Fruit fly (Drosophila melanogaster) whole organism, embryonic: ENCODE measurements around the gene Rich.

Experiments used
- Adf1 ChIP-seq: fragments of 200-800 bp; sonication (Bioruptor generic); IDR thresholded peaks from 2 replicates; pipeline ENCODE4 v1.3.6; 2022; ENCODE audit warnings: missing biosample characterization, missing genetic modification characterization
- Aef1 ChIP-seq: fragments of 200-800 bp; sonication (Bioruptor generic); IDR thresholded peaks from 3 replicates; pipeline ENCODE4 v1.3.6; 2022; ENCODE audit warnings: missing biosample characterization, missing genetic modification characterization
- Blimp-1 ChIP-seq: fragments of 200-800 bp; sonication (Bioruptor generic); optimal IDR thresholded peaks from 3 replicates; lab custom pipeline; 2018; ENCODE audit warnings: missing biosample characterization, missing genetic modification characterization, mild to moderate bottlenecking, moderate library complexity, missing genetic modification reagents
- CG10147 ChIP-seq: fragments of 200-800 bp; sonication (Bioruptor generic); optimal IDR thresholded peaks from 2 replicates; lab custom pipeline; 2019; ENCODE audit warnings: missing biosample characterization, mild to moderate bottlenecking, missing genetic modification characterization, moderate library complexity
- CG12104 ChIP-seq: fragments of 200-800 bp; sonication (Bioruptor generic); optimal IDR thresholded peaks from 3 replicates; lab custom pipeline; 2016; ENCODE audit warnings: missing biosample characterization, missing genetic modification characterization
- CG12236 ChIP-seq: fragments of 200-800 bp; sonication (Bioruptor generic); optimal IDR thresholded peaks from 2 replicates; lab custom pipeline; 2016; ENCODE audit warnings: missing biosample characterization, missing genetic modification characterization
- CG12391 ChIP-seq: fragments of 200-800 bp; sonication (Bioruptor generic); optimal IDR thresholded peaks from 3 replicates; lab custom pipeline; 2018; ENCODE audit warnings: missing biosample characterization, mild to moderate bottlenecking, missing genetic modification characterization, moderate library complexity
- CG12659 ChIP-seq: fragments of 200-800 bp; sonication (Bioruptor generic); optimal IDR thresholded peaks from 3 replicates; lab custom pipeline; 2017; ENCODE audit warnings: mild to moderate bottlenecking, missing biosample characterization, missing genetic modification reagents, missing genetic modification characterization
- CG12942 ChIP-seq: fragments of 200-800 bp; sonication (Bioruptor generic); optimal IDR thresholded peaks from 3 replicates; lab custom pipeline; 2016; ENCODE audit warnings: missing biosample characterization, missing genetic modification characterization
- CG13775 ChIP-seq: fragments of 200-800 bp; sonication (Bioruptor generic); optimal IDR thresholded peaks from 3 replicates; lab custom pipeline; 2017; ENCODE audit warnings: missing biosample characterization, mild to moderate bottlenecking, missing genetic modification characterization
- CG14965 ChIP-seq: fragments of 200-800 bp; sonication (Bioruptor generic); optimal IDR thresholded peaks from 2 replicates; lab custom pipeline; 2016; ENCODE audit warnings: missing biosample characterization, missing genetic modification characterization, borderline replicate concordance
- CG1529 ChIP-seq: fragments of 200-800 bp; sonication (Bioruptor generic); optimal IDR thresholded peaks from 3 replicates; lab custom pipeline; 2018; ENCODE audit warnings: missing biosample characterization, missing genetic modification characterization
- CG1602 ChIP-seq: fragments of 200-800 bp; sonication (Bioruptor generic); optimal IDR thresholded peaks from 3 replicates; lab custom pipeline; 2016; ENCODE audit warnings: missing biosample characterization, missing genetic modification characterization
- CG16815 ChIP-seq: fragments of 200-800 bp; sonication (Bioruptor generic); optimal IDR thresholded peaks from 3 replicates; lab custom pipeline; 2017; ENCODE audit warnings: missing biosample characterization, mild to moderate bottlenecking, missing genetic modification characterization
- CG17385 ChIP-seq: fragments of 200-800 bp; sonication (Bioruptor generic); optimal IDR thresholded peaks from 3 replicates; lab custom pipeline; 2018; ENCODE audit warnings: missing biosample characterization, mild to moderate bottlenecking, missing genetic modification characterization
- CG2678 ChIP-seq: fragments of 200-800 bp; sonication (Bioruptor generic); optimal IDR thresholded peaks from 3 replicates; lab custom pipeline; 2019; ENCODE audit warnings: missing biosample characterization, mild to moderate bottlenecking, missing genetic modification characterization, moderate library complexity
- CG34376 ChIP-seq: fragments of 200-800 bp; sonication (Bioruptor generic); optimal IDR thresholded peaks from 2 replicates; lab custom pipeline; 2018; ENCODE audit warnings: missing biosample characterization, mild to moderate bottlenecking, missing genetic modification characterization
- CG6765 ChIP-seq: fragments of 200-800 bp; sonication (Bioruptor generic); optimal IDR thresholded peaks from 3 replicates; lab custom pipeline; 2017; ENCODE audit warnings: missing biosample characterization, mild to moderate bottlenecking, missing genetic modification characterization
- CG7987 ChIP-seq: fragments of 200-800 bp; sonication (Bioruptor generic); optimal IDR thresholded peaks from 2 replicates; lab custom pipeline; 2018; ENCODE audit warnings: missing biosample characterization, mild to moderate bottlenecking, missing genetic modification characterization, moderate library complexity
- CG8359 ChIP-seq: fragments of 200-800 bp; sonication (Bioruptor generic); optimal IDR thresholded peaks from 2 replicates; lab custom pipeline; 2017; ENCODE audit warnings: missing biosample characterization, mild to moderate bottlenecking, missing genetic modification characterization, borderline replicate concordance
- CG9727 ChIP-seq: fragments of 200-800 bp; sonication (Bioruptor generic); optimal IDR thresholded peaks from 3 replicates; lab custom pipeline; 2017; ENCODE audit warnings: missing biosample characterization, mild to moderate bottlenecking, missing genetic modification characterization
- CHES-1-like ChIP-seq: fragments of 200-800 bp; sonication (Bioruptor generic); optimal IDR thresholded peaks from 2 replicates; lab custom pipeline; 2016; ENCODE audit warnings: missing biosample characterization, missing genetic modification characterization
- Dip3 ChIP-seq: fragments of 200-800 bp; sonication (Bioruptor generic); optimal IDR thresholded peaks from 3 replicates; lab custom pipeline; 2016; ENCODE audit warnings: missing biosample characterization, missing genetic modification characterization
- Doc2 ChIP-seq: fragments of 200-800 bp; sonication (Bioruptor generic); IDR thresholded peaks from 2 replicates; pipeline ENCODE4 v1.3.6; 2022; ENCODE audit warnings: missing biosample characterization, missing genetic modification characterization
- Drgx ChIP-seq: fragments of 200-800 bp; sonication (Bioruptor generic); IDR thresholded peaks from 2 replicates; pipeline ENCODE4 v1.3.6; 2022; ENCODE audit warnings: missing biosample characterization, missing genetic modification characterization
- Hand ChIP-seq: fragments of 200-800 bp; sonication (Bioruptor generic); optimal IDR thresholded peaks from 2 replicates; lab custom pipeline; 2017; ENCODE audit warnings: mild to moderate bottlenecking, missing biosample characterization, missing genetic modification reagents, missing genetic modification characterization
- Hsf ChIP-seq: fragments of 200-800 bp; sonication (Bioruptor generic); optimal IDR thresholded peaks from 3 replicates; lab custom pipeline; 2016; ENCODE audit warnings: missing biosample characterization, missing genetic modification characterization
- Optix ChIP-seq: fragments of 200-800 bp; sonication (Bioruptor generic); IDR thresholded peaks from 3 replicates; pipeline ENCODE4 v1.3.6; 2022; ENCODE audit warnings: missing biosample characterization, missing genetic modification characterization
- Sin3A ChIP-seq: fragments of >200 bp; optimal IDR thresholded peaks from 2 replicates; lab custom pipeline; 2018
- Sox100B ChIP-seq: fragments of 200-800 bp; sonication (Bioruptor generic); optimal IDR thresholded peaks from 3 replicates; lab custom pipeline; 2018; ENCODE audit warnings: missing biosample characterization, mild to moderate bottlenecking, missing genetic modification characterization
- dimm ChIP-seq: fragments of 200-800 bp; sonication (Bioruptor generic); IDR thresholded peaks from 2 replicates; pipeline ENCODE4 v1.3.6; 2022; ENCODE audit warnings: missing biosample characterization, missing genetic modification characterization
- gce ChIP-seq: fragments of 200-800 bp; sonication (Bioruptor generic); IDR thresholded peaks from 3 replicates; pipeline ENCODE4 v1.3.6; 2022; ENCODE audit warnings: missing biosample characterization, missing genetic modification characterization
- gcm ChIP-seq: fragments of 200-800 bp; sonication (Bioruptor generic); optimal IDR thresholded peaks from 2 replicates; lab custom pipeline; 2019; ENCODE audit warnings: missing biosample characterization, mild to moderate bottlenecking, missing genetic modification characterization, moderate library complexity
- gem ChIP-seq: fragments of 200-800 bp; sonication (Bioruptor generic); optimal IDR thresholded peaks from 2 replicates; lab custom pipeline; 2019; ENCODE audit warnings: missing biosample characterization, mild to moderate bottlenecking, missing genetic modification characterization, moderate library complexity
- gfzf ChIP-seq: fragments of 200-800 bp; sonication (Bioruptor generic); optimal IDR thresholded peaks from 2 replicates; lab custom pipeline; 2016; ENCODE audit warnings: missing biosample characterization, mild to moderate bottlenecking, missing genetic modification characterization, moderate library complexity
- grn ChIP-seq: fragments of 200-800 bp; sonication (Bioruptor generic); optimal IDR thresholded peaks from 3 replicates; lab custom pipeline; 2017; ENCODE audit warnings: missing biosample characterization, missing genetic modification characterization
- kah ChIP-seq: fragments of 200-800 bp; sonication (Bioruptor generic); optimal IDR thresholded peaks from 2 replicates; lab custom pipeline; 2018; ENCODE audit warnings: missing biosample characterization, mild to moderate bottlenecking, missing genetic modification characterization
- kni ChIP-seq: fragments of 200-800 bp; sonication (Bioruptor generic); optimal IDR thresholded peaks from 3 replicates; lab custom pipeline; 2017; ENCODE audit warnings: mild to moderate bottlenecking, missing biosample characterization, missing genetic modification reagents, missing genetic modification characterization
- luna ChIP-seq: fragments of 200-800 bp; sonication (Bioruptor generic); optimal IDR thresholded peaks from 2 replicates; lab custom pipeline; 2016; ENCODE audit warnings: missing biosample characterization, missing genetic modification characterization
- oc ChIP-seq: fragments of 200-800 bp; sonication (Bioruptor generic); optimal IDR thresholded peaks from 2 replicates; lab custom pipeline; 2018; ENCODE audit warnings: missing biosample characterization, mild to moderate bottlenecking, missing genetic modification characterization, moderate library complexity
- otp ChIP-seq: fragments of 200-800 bp; sonication (Bioruptor generic); IDR thresholded peaks from 3 replicates; pipeline ENCODE4, ENCODE4 v1.3.6; 2022; ENCODE audit warnings: missing biosample characterization, missing genetic modification characterization
- pb ChIP-seq: fragments of 200-800 bp; sonication (Bioruptor generic); optimal IDR thresholded peaks from 3 replicates; lab custom pipeline; 2016; ENCODE audit warnings: missing biosample characterization, missing genetic modification characterization
- rib ChIP-seq: fragments of 200-800 bp; sonication (Bioruptor generic); IDR thresholded peaks from 2 replicates; pipeline ENCODE4 v1.3.6; 2022; ENCODE audit warnings: missing biosample characterization, missing genetic modification characterization
- row ChIP-seq: fragments of 200-800 bp; sonication (Bioruptor generic); IDR thresholded peaks from 3 replicates; pipeline ENCODE4 v1.3.6; 2022; ENCODE audit warnings: missing biosample characterization, missing genetic modification characterization
- run ChIP-seq: fragments of 200-800 bp; sonication (Bioruptor generic); optimal IDR thresholded peaks from 3 replicates; lab custom pipeline; 2018; ENCODE audit warnings: missing biosample characterization, mild to moderate bottlenecking, missing genetic modification characterization
- sens ChIP-seq: fragments of 200-800 bp; sonication (Bioruptor generic); peaks from one replicate; lab custom pipeline; 2016; ENCODE audit warnings: missing biosample characterization, missing genetic modification characterization
- sna ChIP-seq: fragments of 200-800 bp; sonication (Bioruptor generic); IDR thresholded peaks from 2 replicates; pipeline ENCODE4 v1.3.6; 2022; ENCODE audit warnings: missing biosample characterization, missing genetic modification characterization; ENCODE audit not compliant: partially characterized antibody
- sob ChIP-seq: fragments of 200-800 bp; sonication (Bioruptor generic); IDR thresholded peaks from 2 replicates; pipeline ENCODE4 v1.3.6; 2022; ENCODE audit warnings: missing biosample characterization, missing genetic modification characterization
- tin ChIP-seq: fragments of 200-800 bp; sonication (Bioruptor generic); optimal IDR thresholded peaks from 3 replicates; lab custom pipeline; 2016; ENCODE audit warnings: missing biosample characterization, missing genetic modification characterization
- trh ChIP-seq: fragments of 200-800 bp; sonication (Bioruptor generic); optimal IDR thresholded peaks from 2 replicates; lab custom pipeline; 2016; ENCODE audit warnings: missing biosample characterization, missing genetic modification characterization
- ttk ChIP-seq: fragments of 200-800 bp; sonication (Bioruptor generic); IDR thresholded peaks from 2 replicates; pipeline ENCODE4 v2.1.2; 2022; ENCODE audit warnings: missing biosample characterization, missing genetic modification characterization
- z ChIP-seq: fragments of 200-800 bp; sonication (Bioruptor generic); IDR thresholded peaks from 3 replicates; pipeline ENCODE4 v1.3.6; 2022; ENCODE audit warnings: missing biosample characterization, missing genetic modification characterization
- zen2 ChIP-seq: fragments of 200-800 bp; sonication (Bioruptor generic); IDR thresholded peaks from 3 replicates; pipeline ENCODE4 v1.3.6; 2022; ENCODE audit warnings: missing biosample characterization, missing genetic modification characterization; ENCODE audit not compliant: partially characterized antibody

The Rich gene

dm6 chr3L:22266535-22266934 lies 3.8 kb upstream of the Rich start, which contains the start of gene CG11523 (continued):
- TF ChIP-seq Dip3 (GFP tag; lab: Kevin White, UChicago) (no peak), sna (no peak), pb (GFP tag; lab: Kevin White, UChicago) (no peak), CG34376 (GFP tag; lab: Kevin White, UChicago) (no peak), luna (GFP tag; lab: Kevin White, UChicago) (no peak), rib (no peak), Adf1 (GFP tag; lab: Robert Waterston, UW) (no peak), CHES-1-like (GFP tag; lab: Kevin White, UChicago) (no peak), ttk (GFP tag; lab: Robert Waterston, UW) (no peak), CG8359 (GFP tag; lab: Kevin White, UChicago) (no peak), CG12659 (peak; percentile 45), CG16815 (GFP tag; lab: Kevin White, UChicago) (no peak), run (no peak), CG12236 (no peak), tin (no peak), gfzf (GFP tag; lab: Kevin White, UChicago) (peak; percentile 77), CG1602 (GFP tag; lab: Kevin White, UChicago) (no peak), kni (GFP tag; lab: Kevin White, UChicago) (peak; percentile 71), CG7987 (GFP tag; lab: Kevin White, UChicago) (no peak), Hand (GFP tag; lab: Kevin White, UChicago) (no peak), otp (GFP tag; lab: Robert Waterston, UW) (no peak), oc (tag; lab: Kevin White, UChicago) (no peak), sens (GFP tag; lab: Kevin White, UChicago) (peak; percentile 77), trh (GFP tag; lab: Kevin White, UChicago) (no peak), Hsf (GFP tag; lab: Kevin White, UChicago) (peak; percentile 36), kah (GFP tag; lab: Kevin White, UChicago) (no peak), Aef1 (GFP tag; lab: Robert Waterston, UW) (no peak), CG12391 (tag; lab: Kevin White, UChicago) (peak; percentile 16), Sox100B (GFP tag; lab: Kevin White, UChicago) (no peak), gem (tag; lab: Kevin White, UChicago) (no peak), CG17385 (no peak), Drgx (no peak), CG13775 (GFP tag; lab: Kevin White, UChicago) (no peak), Optix (GFP tag; lab: Robert Waterston, UW) (no peak), dimm (GFP tag; lab: Robert Waterston, UW) (no peak), CG10147 (GFP tag; lab: Kevin White, UChicago) (peak; percentile 3), CG12942 (GFP tag; lab: Kevin White, UChicago) (no peak), row (GFP tag; lab: Robert Waterston, UW) (peak; percentile 74), gcm (no peak), CG2678 (tag; lab: Kevin White, UChicago) (peak; percentile 19), CG1529 (no peak), CG12104 (no peak), grn (GFP tag; lab: Kevin White, UChicago) (no peak), Sin3A (lab: Kevin White, UChicago) (no peak), gce (no peak), sob (GFP tag; lab: Robert Waterston, UW) (no peak), z (GFP tag; lab: Robert Waterston, UW) (no peak), CG14965 (no peak), Blimp-1 (GFP tag; lab: Kevin White, UChicago) (no peak), Doc2 (no peak), CG9727 (no peak), zen2 (GFP tag; lab: Robert Waterston, UW) (no peak), CG6765 (GFP tag; lab: Kevin White, UChicago) (no peak)
